Worm (Caenorhabditis elegans) whole organism, early embryonic: Measurements from ENCODE around the gene acs-5.

Source experiments
- B0310.2 ChIP-seq: sonication (generic microtip); optimal IDR thresholded peaks from 2 replicates; lab custom pipeline; 2016; ENCODE audit warnings: mild to moderate bottlenecking, missing genetic modification characterization, missing compliant biosample characterization
- F13C5.2 ChIP-seq: sonication (generic microtip); optimal IDR thresholded peaks from 2 replicates; lab custom pipeline; 2017; ENCODE audit warnings: mild to moderate bottlenecking, missing genetic modification characterization, inconsistent platforms, missing compliant biosample characterization
- aly-1 ChIP-seq: sonication (generic microtip); optimal IDR thresholded peaks from 2 replicates; lab custom pipeline; 2016; ENCODE audit warnings: missing genetic modification characterization, missing compliant biosample characterization
- ama-1 ChIP-seq: fragments of 150-350 bp; optimal IDR thresholded peaks from 2 replicates; lab custom pipeline; 2014
- ceh-13 ChIP-seq: fragments of 200-800 bp; sonication (Bioruptor generic); optimal IDR thresholded peaks from 2 replicates; lab custom pipeline; 2018; ENCODE audit warnings: mild to moderate bottlenecking, missing genetic modification characterization, missing compliant biosample characterization
- ceh-36 ChIP-seq: sonication (generic microtip); optimal IDR thresholded peaks from 2 replicates; lab custom pipeline; 2016; ENCODE audit warnings: missing genetic modification characterization, inconsistent platforms, missing compliant biosample characterization
- ets-7 ChIP-seq: sonication (generic microtip); optimal IDR thresholded peaks from 2 replicates; lab custom pipeline; 2016; ENCODE audit warnings: missing genotype, missing genetic modification characterization, missing compliant biosample characterization
- flt-1 ChIP-seq: fragments of 200-800 bp; sonication (Bioruptor generic); IDR thresholded peaks from 2 replicates; pipeline ENCODE4 v1.3.6; 2022; ENCODE audit warnings: missing genetic modification characterization, missing compliant biosample characterization
- hmbx-1 ChIP-seq: sonication (generic microtip); optimal IDR thresholded peaks from 2 replicates; lab custom pipeline; 2016; ENCODE audit warnings: mild to moderate bottlenecking, missing genetic modification characterization, missing compliant biosample characterization
- hmg-4 ChIP-seq: fragments of 200-800 bp; sonication (Bioruptor generic); optimal IDR thresholded peaks from 2 replicates; lab custom pipeline; 2018; ENCODE audit warnings: mild to moderate bottlenecking, missing genetic modification characterization, missing compliant biosample characterization
- hnd-1 ChIP-seq: sonication (generic microtip); optimal IDR thresholded peaks from 2 replicates; lab custom pipeline; 2016; ENCODE audit warnings: missing genetic modification characterization, missing compliant biosample characterization
- pes-1 ChIP-seq: fragments of 200-800 bp; sonication (Bioruptor generic); IDR thresholded peaks from 2 replicates; pipeline ENCODE4 v1.3.6; 2022; ENCODE audit warnings: missing genetic modification reagents, missing genetic modification characterization, missing compliant biosample characterization
- scrt-1 ChIP-seq: fragments of 200-800 bp; sonication (Bioruptor generic); IDR thresholded peaks from 2 replicates; pipeline ENCODE4 v1.3.6; 2022; ENCODE audit warnings: missing genetic modification characterization, missing compliant biosample characterization
- sea-1 ChIP-seq: fragments of 200-800 bp; sonication (Bioruptor generic); conservative IDR thresholded peaks from 2 replicates; pipeline ENCODE4 v1.3.6; 2022; ENCODE audit warnings: missing genetic modification characterization, missing compliant biosample characterization
- tbx-11 ChIP-seq: fragments of 200-800 bp; sonication (Bioruptor generic); IDR thresholded peaks from 2 replicates; pipeline ENCODE4 v1.3.6; 2022; ENCODE audit warnings: missing genetic modification characterization, missing compliant biosample characterization
- tbx-37 ChIP-seq: fragments of 200-800 bp; sonication (Bioruptor generic); conservative IDR thresholded peaks from 2 replicates; pipeline ENCODE4 v1.3.6; 2022; ENCODE audit warnings: missing genetic modification reagents, missing genetic modification characterization, missing compliant biosample characterization
- tra-4 ChIP-seq: sonication (generic microtip); optimal IDR thresholded peaks from 2 replicates; lab custom pipeline; 2017; ENCODE audit warnings: missing genetic modification characterization, missing compliant biosample characterization

acs-5 gene

DNA sequence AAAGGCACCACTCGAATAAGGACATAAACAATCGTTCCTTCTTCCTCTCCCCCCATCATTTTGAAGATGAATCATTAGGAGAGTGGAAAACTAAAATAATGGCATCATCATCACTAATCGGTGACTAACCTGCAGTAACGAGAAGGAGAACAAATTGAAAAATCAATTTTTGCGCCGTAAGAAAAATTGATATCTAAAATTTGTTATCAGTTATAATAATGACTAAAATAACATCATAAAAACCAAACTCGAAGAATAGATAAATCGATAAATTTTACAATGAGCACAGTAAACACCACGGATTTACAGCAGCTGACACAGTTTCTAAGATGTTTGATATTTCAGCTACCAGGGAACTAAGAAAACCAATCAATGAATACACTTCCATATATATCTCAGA lies 17.1 kb downstream of the acs-5 start:
- TF ChIP-seq hmbx-1 (tag; lab: Kevin White, UChicago) (no peak), aly-1 (tag; lab: Kevin White, UChicago) (no peak), ets-7 (tag; lab: Kevin White, UChicago) (no peak), scrt-1 (GFP tag; lab: Robert Waterston, UW) (no peak), tra-4 (tag; lab: Kevin White, UChicago) (no peak), hmg-4 (no peak), sea-1 (GFP tag; lab: Robert Waterston, UW) (no peak), ceh-13 (GFP tag; lab: Kevin White, UChicago) (no peak), F13C5.2 (tag; lab: Kevin White, UChicago) (no peak), ceh-36 (tag; lab: Kevin White, UChicago) (no peak), ama-1 (lab: Kevin White, UChicago) (no peak), flt-1 (GFP tag; lab: Robert Waterston, UW) (no peak), hnd-1 (no peak), pes-1 (no peak), tbx-11 (GFP tag; lab: Robert Waterston, UW) (no peak)

DNA sequence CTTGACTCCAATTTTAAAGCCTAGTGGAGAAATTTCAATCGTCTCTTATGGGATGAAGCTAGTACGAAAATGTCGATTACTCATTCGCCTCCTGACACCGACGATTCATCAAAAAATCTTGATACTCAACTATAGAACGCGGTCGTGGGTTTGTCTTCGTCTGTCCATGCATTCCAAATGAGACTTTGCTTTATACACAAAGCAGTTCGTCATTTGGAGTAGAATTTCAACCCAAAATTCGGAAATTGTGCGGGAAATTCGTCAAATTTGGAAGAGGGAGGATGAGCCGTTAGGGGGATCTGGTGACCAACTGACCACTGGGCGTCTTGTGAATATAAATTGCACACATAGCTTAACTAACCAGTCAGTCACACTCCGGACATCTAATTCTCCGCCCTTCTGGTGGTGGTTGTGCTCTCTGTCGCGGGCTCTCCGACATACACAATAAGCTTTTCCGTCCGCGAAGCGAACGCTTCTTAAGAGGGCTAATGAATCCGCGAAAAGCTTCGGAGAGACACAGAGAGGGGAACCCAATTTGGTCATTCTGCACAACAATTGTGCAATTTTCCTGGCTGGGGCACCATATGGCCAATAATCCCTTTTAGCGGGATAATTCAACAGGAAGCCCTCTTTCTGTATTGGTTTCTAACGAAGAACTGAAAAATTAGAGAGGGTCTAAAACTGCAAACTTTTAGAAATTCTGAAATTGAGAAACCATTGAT lies 18.1 kb downstream of the acs-5 start:
- TF ChIP-seq sea-1 (GFP tag; lab: Robert Waterston, UW) (no peak), tbx-37 (GFP tag; lab: Robert Waterston, UW) (no peak), B0310.2 (tag; lab: Kevin White, UChicago) (no peak), tbx-11 (GFP tag; lab: Robert Waterston, UW) (no peak), scrt-1 (GFP tag; lab: Robert Waterston, UW) (no peak), flt-1 (GFP tag; lab: Robert Waterston, UW) (no peak), F13C5.2 (tag; lab: Kevin White, UChicago) (no peak), ama-1 (lab: Kevin White, UChicago) (no peak), tra-4 (tag; lab: Kevin White, UChicago) (no peak), aly-1 (tag; lab: Kevin White, UChicago) (no peak), hmbx-1 (tag; lab: Kevin White, UChicago) (no peak), ceh-36 (tag; lab: Kevin White, UChicago) (no peak)

DNA sequence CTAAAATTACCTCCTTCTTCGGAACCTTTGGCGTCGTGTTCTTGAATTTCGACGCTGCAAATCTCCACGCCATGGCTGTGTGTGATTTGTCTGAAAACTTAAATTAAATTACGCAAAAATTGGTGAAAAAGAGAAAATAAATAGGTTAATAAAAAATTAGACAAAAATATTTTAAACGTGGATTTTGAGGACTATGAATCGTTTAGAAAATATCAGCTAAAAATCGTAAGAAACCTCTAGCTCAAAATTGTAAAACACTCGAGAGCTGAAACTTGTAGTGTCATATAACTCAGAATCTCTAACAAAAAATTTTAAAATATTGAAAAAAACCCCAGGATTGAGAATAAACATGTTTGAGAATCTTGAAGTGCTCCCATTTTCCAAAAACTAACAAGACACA lies 19.3 kb downstream of the acs-5 start, which contains the start of gene pod-1:
Gene pod-1 (minus strand): TSS at position 101 of the 400 bp plus-strand sequence.
- TF ChIP-seq tra-4 (tag; lab: Kevin White, UChicago) (no peak), ceh-36 (tag; lab: Kevin White, UChicago) (no peak), pes-1 (no peak), F13C5.2 (tag; lab: Kevin White, UChicago) (no peak), tbx-11 (GFP tag; lab: Robert Waterston, UW) (no peak), hmbx-1 (tag; lab: Kevin White, UChicago) (no peak)

DNA sequence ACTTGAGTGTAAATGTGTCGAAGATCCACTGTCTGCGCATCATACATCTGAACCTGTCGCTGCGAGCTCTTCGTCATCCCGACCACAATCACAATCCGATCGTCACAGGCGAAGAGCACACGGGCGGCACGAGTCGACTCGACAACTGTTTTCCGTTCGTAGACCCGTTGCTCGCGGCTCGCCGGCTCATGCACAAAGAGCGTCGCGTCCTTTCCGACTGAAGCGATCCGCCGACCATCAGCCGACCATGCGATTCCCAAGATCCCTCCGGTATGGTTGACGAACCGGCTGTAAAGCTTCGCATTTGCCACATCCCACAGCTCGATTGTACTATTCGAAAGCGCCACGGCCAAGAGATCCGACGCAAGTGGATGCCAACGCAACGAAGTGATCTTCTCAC lies 24.9 kb downstream of the acs-5 start:
- TF ChIP-seq tbx-37 (GFP tag; lab: Robert Waterston, UW) (no peak), ama-1 (lab: Kevin White, UChicago) (no peak), F13C5.2 (tag; lab: Kevin White, UChicago) (no peak), scrt-1 (GFP tag; lab: Robert Waterston, UW) (no peak), pes-1 (no peak), sea-1 (GFP tag; lab: Robert Waterston, UW) (no peak), hmbx-1 (tag; lab: Kevin White, UChicago) (no peak), tra-4 (tag; lab: Kevin White, UChicago) (no peak), flt-1 (GFP tag; lab: Robert Waterston, UW) (no peak), hmg-4 (no peak), tbx-11 (GFP tag; lab: Robert Waterston, UW) (no peak), B0310.2 (tag; lab: Kevin White, UChicago) (no peak), ceh-13 (GFP tag; lab: Kevin White, UChicago) (no peak), ceh-36 (tag; lab: Kevin White, UChicago) (no peak)

DNA sequence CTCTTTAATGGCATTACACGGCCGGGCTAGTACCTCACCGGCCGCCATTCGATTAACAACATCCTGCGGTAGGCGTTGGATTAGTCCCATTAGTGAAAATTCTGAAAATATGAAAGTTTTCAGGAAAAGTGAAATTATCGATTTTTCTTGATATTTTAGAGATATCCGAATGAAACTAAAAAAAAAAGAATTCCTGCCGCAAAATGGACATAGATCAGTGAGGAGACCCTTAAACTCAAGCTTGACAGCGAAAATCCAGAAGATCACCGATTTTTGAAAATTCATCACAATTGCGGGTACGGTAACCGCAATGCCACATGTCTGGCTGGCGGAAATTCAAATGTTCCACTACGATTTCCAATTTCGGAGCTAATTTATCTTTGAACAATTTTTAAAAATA lies 28.9 kb downstream of the acs-5 start, which contains the start of gene mlh-1:
Gene mlh-1 (minus strand): TSS at position 101 of the 400 bp plus-strand sequence.
- no peak for TF ChIP-seq ets-7 (tag; lab: Kevin White, UChicago)

DNA sequence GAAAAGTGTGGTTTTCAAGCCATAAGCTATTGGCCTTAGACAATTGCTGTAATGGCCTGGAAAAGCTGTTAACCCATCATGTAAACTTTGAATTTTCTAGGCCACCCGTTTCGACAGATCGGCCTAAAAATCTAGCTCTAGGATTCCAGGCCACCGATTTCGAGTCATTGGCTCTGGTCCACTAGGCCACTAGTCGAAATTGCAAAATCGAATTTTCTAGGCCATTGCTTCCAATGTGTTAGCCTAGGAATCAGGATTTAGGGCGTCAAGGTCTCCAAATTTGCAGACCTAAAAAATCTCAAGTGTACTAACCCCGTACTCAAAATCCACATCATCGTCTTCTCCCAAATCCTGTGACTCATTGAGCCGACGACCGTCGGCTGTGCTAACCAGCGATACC lies 32.6 kb downstream of the acs-5 start:
- no peak for TF ChIP-seq ets-7 (tag; lab: Kevin White, UChicago)
- no peak for TF ChIP-seq ceh-36 (tag; lab: Kevin White, UChicago)
- no peak for TF ChIP-seq flt-1 (GFP tag; lab: Robert Waterston, UW)
- TF ChIP-seq hmg-4: no peak
- no peak for TF ChIP-seq hnd-1
- no peak for TF ChIP-seq ama-1 (lab: Kevin White, UChicago)
- no peak for TF ChIP-seq aly-1 (tag; lab: Kevin White, UChicago)
- TF ChIP-seq ceh-13 (GFP tag; lab: Kevin White, UChicago): no peak
- no peak for TF ChIP-seq tbx-11 (GFP tag; lab: Robert Waterston, UW)
- no peak for TF ChIP-seq tra-4 (tag; lab: Kevin White, UChicago)
- TF ChIP-seq F13C5.2 (tag; lab: Kevin White, UChicago): no peak
- no peak for TF ChIP-seq sea-1 (GFP tag; lab: Robert Waterston, UW)
- TF ChIP-seq pes-1: no peak
- no peak for TF ChIP-seq tbx-37 (GFP tag; lab: Robert Waterston, UW)

DNA sequence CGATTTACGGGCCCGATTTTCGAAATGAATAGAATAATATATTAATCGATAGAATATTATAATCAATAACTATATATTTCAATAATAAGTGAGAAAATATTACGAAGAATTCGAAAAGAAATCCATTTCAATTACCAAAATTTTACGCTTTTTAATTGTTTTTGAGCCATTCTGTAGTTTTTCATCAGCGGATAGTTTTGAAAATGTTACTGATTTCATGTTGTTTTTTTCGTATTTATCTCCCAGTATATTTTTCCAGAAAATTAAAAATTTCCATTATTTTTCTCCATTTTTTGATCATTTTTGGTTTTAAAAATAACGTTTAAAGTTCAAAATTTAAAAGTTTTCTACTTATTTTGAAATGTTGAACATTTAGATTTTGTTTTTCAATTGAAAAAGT lies 37.6 kb downstream of the acs-5 start, which contains the start of gene T28A8.3:
Gene T28A8.3 (plus strand): TSS at position 301 of the 400 bp plus-strand sequence.
- no peak for TF ChIP-seq tbx-37 (GFP tag; lab: Robert Waterston, UW)
- TF ChIP-seq aly-1 (tag; lab: Kevin White, UChicago): no peak
- no peak for TF ChIP-seq ama-1 (lab: Kevin White, UChicago)
- no peak for TF ChIP-seq pes-1
- no peak for TF ChIP-seq sea-1 (GFP tag; lab: Robert Waterston, UW)
- no peak for TF ChIP-seq tbx-11 (GFP tag; lab: Robert Waterston, UW)
- TF ChIP-seq ets-7 (tag; lab: Kevin White, UChicago): no peak
- no peak for TF ChIP-seq ceh-36 (tag; lab: Kevin White, UChicago)
- no peak for TF ChIP-seq B0310.2 (tag; lab: Kevin White, UChicago)
- no peak for TF ChIP-seq scrt-1 (GFP tag; lab: Robert Waterston, UW)
- no peak for TF ChIP-seq hmg-4
- TF ChIP-seq hmbx-1 (tag; lab: Kevin White, UChicago): no peak
- TF ChIP-seq ceh-13 (GFP tag; lab: Kevin White, UChicago): no peak
- TF ChIP-seq F13C5.2 (tag; lab: Kevin White, UChicago): no peak
- no peak for TF ChIP-seq tra-4 (tag; lab: Kevin White, UChicago)
- no peak for TF ChIP-seq flt-1 (GFP tag; lab: Robert Waterston, UW)
- TF ChIP-seq hnd-1: no peak
